Worm (Caenorhabditis elegans) whole organism, young adult: Measurements from ENCODE around the gene F47F2.1.

Experiments
- F37B4.10 ChIP-seq: fragments of 200-800 bp; sonication (Bioruptor generic); IDR thresholded peaks from 2 replicates; pipeline ENCODE4 v1.3.6; 2022; ENCODE audit warnings: missing genetic modification characterization, missing compliant biosample characterization
- T26A5.8 ChIP-seq: sonication (generic microtip); optimal IDR thresholded peaks from 2 replicates; lab custom pipeline; 2016; ENCODE audit warnings: missing genetic modification characterization, missing compliant biosample characterization
- Y67H2A.10 ChIP-seq: fragments of 200-800 bp; sonication (Bioruptor generic); conservative IDR thresholded peaks from 2 replicates; pipeline ENCODE4 v1.3.6; 2022; ENCODE audit warnings: missing genetic modification reagents, missing genetic modification characterization, missing compliant biosample characterization
- ceh-79 ChIP-seq: sonication (generic microtip); optimal IDR thresholded peaks from 2 replicates; lab custom pipeline; 2017; ENCODE audit warnings: mild to moderate bottlenecking, missing genetic modification characterization, missing compliant biosample characterization
- ceh-91 ChIP-seq: fragments of 200-800 bp; sonication (Bioruptor generic); IDR thresholded peaks from 2 replicates; pipeline ENCODE4 v1.3.6; 2022; ENCODE audit warnings: missing genetic modification reagents, missing genetic modification characterization, missing compliant biosample characterization
- egl-18 ChIP-seq: fragments of 200-800 bp; sonication (Bioruptor generic); IDR thresholded peaks from 2 replicates; pipeline ENCODE4 v1.3.6; 2022; ENCODE audit warnings: missing genetic modification reagents, missing genetic modification characterization, missing compliant biosample characterization
- egl-44 ChIP-seq: fragments of 200-800 bp; sonication (Bioruptor generic); IDR thresholded peaks from 2 replicates; pipeline ENCODE4 v1.3.6; 2022; ENCODE audit warnings: missing genetic modification reagents, missing genetic modification characterization, missing compliant biosample characterization
- him-1 ChIP-seq: sonication (generic microtip); optimal IDR thresholded peaks from 2 replicates; lab custom pipeline; 2016; ENCODE audit warnings: missing genotype, missing genetic modification reagents, missing genetic modification characterization, missing compliant biosample characterization
- madf-10 ChIP-seq: sonication (generic microtip); optimal IDR thresholded peaks from 2 replicates; lab custom pipeline; 2016; ENCODE audit warnings: mild to moderate bottlenecking, missing genetic modification characterization, missing compliant biosample characterization
- madf-3 ChIP-seq: fragments of 200-800 bp; sonication (Bioruptor generic); IDR thresholded peaks from 2 replicates; pipeline ENCODE4 v1.3.6; 2022; ENCODE audit warnings: missing genetic modification reagents, missing genetic modification characterization, missing compliant biosample characterization
- nhr-90 ChIP-seq: sonication (generic microtip); optimal IDR thresholded peaks from 2 replicates; lab custom pipeline; 2016; ENCODE audit warnings: missing genotype, mild to moderate bottlenecking, missing genetic modification characterization, missing compliant biosample characterization
- zim-3 ChIP-seq: sonication (generic microtip); optimal IDR thresholded peaks from 2 replicates; lab custom pipeline; 2017; ENCODE audit warnings: mild to moderate bottlenecking, missing genetic modification characterization, moderate library complexity, missing compliant biosample characterization
- ztf-6 ChIP-seq: fragments of 200-800 bp; sonication (Bioruptor generic); IDR thresholded peaks from 2 replicates; pipeline ENCODE4 v1.3.6; 2022; ENCODE audit warnings: missing genetic modification reagents, missing genetic modification characterization, missing compliant biosample characterization

DNA sequence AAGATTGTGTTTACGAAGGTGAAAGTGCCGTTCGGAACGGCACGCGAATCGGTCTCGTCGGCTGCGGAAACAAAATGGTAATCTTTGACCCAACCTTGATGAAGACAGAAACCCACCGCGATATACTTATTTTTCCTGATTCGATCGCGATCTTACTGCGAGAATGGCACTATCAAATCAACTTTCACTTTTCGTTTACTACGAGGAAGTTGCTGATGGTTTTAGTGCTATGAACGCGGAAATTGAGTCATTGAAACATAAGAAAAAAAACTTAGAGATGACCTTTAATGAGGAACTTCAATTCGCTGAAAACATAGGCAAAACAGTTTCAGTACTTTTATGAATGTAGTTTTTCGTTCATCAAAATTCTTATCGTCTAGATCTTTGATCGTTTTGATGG, 54.4 kb downstream of the F47F2.1 start:
- TF ChIP-seq nhr-90 (tag; lab: Kevin White, UChicago) = no peak
- no peak for TF ChIP-seq zim-3 (tag; lab: Kevin White, UChicago)
- TF ChIP-seq egl-44 (GFP tag; lab: Robert Waterston, UW) = no peak
- no peak for TF ChIP-seq F37B4.10 (GFP tag; lab: Robert Waterston, UW)
- TF ChIP-seq ztf-6 = no peak
- TF ChIP-seq ceh-91 (GFP tag; lab: Robert Waterston, UW) = no peak
- no peak for TF ChIP-seq madf-3 (GFP tag; lab: Robert Waterston, UW)
- TF ChIP-seq him-1 (tag; lab: Kevin White, UChicago) = no peak
- TF ChIP-seq egl-18 = no peak
- no peak for TF ChIP-seq Y67H2A.10 (GFP tag; lab: Robert Waterston, UW)
- TF ChIP-seq madf-10 (tag; lab: Kevin White, UChicago) = no peak
- TF ChIP-seq ceh-79 (tag; lab: Kevin White, UChicago) = no peak
- TF ChIP-seq T26A5.8 = no peak
